Worm (Caenorhabditis elegans) whole organism, L4/young adult: Measurements from ENCODE around the gene T20B12.3.
A peak's percentile ranks its signal among the peaks of the same experiment; 100 is the strongest.

Experiments
- W03F9.2 ChIP-seq: fragments of 150-350 bp; optimal IDR thresholded peaks from 2 replicates; lab custom pipeline; 2014; ENCODE audit warnings: missing biosample characterization, missing genetic modification characterization
- dao-5 ChIP-seq: sonication (generic microtip); optimal IDR thresholded peaks from 2 replicates; lab custom pipeline; 2016; ENCODE audit warnings: missing genotype, missing genetic modification characterization, moderate library complexity, missing compliant biosample characterization
- him-1 ChIP-seq: sonication (generic microtip); optimal IDR thresholded peaks from 2 replicates; lab custom pipeline; 2016; ENCODE audit warnings: missing genotype, missing genetic modification reagents, missing genetic modification characterization, missing compliant biosample characterization

T20B12.3 gene

ce11 chrIII:7367012-7367760 lies 14.7 kb upstream of the T20B12.3 start, which contains the start of the genes T20B12.5 and T20B12.4:
Gene T20B12.5, minus strand, starts transcription at chrIII:7367112.
Gene T20B12.4, plus strand, starts transcription at chrIII:7367710.
- TF ChIP-seq W03F9.2 (tag; lab: Kevin White, UChicago) (no peak), him-1 (no peak), dao-5 (tag; lab: Kevin White, UChicago) (no peak)

DNA sequence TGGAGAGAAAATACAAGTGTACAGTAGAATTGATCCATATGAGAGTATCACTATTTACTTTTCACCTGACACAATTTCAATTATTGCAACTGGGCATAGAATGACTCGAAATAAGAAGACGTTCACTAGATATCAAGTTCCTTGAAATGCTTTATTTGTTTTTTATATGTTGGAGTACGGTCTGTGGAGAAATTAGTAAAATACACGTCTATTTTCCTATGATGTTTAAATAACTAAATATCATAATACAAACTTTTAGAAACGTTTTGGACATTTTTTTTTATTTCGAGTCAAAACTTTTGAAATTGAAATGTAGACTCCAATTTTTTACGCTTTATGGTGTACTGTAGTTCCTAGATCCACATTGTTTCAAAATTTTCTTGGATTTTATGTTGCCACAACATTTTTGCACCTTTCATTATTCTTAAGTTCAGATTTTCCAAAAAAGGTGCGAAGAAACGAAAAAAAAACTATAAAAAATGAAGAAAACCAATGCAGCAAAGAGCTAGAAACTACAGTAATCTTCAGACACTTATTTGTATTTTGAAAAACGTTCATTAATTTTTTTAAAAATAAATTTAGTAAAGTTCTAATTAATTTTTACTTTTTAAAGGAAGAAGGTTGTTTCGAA lies 12.4 kb upstream of the T20B12.3 start:
- no peak for TF ChIP-seq W03F9.2 (tag; lab: Kevin White, UChicago)
- no peak for TF ChIP-seq dao-5 (tag; lab: Kevin White, UChicago)
- no peak for TF ChIP-seq him-1

- no peak for TF ChIP-seq dao-5 (tag; lab: Kevin White, UChicago)
- TF ChIP-seq W03F9.2 (tag; lab: Kevin White, UChicago) = no peak
- TF ChIP-seq him-1 = no peak
These were observed 11.3 kb upstream of the T20B12.3 start for ce11 chrIII:7370569-7370968.

DNA sequence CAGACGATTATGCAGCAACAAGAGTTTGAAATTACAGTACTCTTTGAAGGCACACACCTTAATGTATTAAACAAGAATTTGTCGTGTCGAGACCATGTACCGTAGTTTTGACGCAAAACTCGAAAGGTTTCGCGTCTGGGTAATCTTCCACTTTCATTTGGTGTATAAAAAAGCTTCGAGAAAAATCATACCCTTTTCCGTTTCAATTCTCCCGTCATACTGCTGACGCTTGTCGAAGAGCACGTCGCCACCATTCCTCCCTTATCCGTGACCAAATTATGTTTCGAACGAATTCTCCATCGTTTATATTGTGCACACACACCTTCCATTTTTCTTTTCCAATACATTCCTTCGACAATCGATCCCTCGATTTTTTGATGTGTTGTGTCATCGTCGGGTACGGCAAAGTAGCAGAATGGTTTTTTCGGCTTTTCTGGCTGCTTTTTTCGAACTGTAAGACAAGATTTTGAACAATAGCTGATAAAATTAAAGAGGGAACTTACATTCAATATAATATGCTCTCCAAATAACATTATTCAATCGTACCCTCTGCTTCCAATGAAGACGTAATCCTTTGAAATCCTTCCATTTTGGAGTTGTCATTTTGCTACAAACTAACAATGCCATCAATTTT lies 8.0 kb upstream of the T20B12.3 start:
- TF ChIP-seq W03F9.2 (tag; lab: Kevin White, UChicago) (no peak), dao-5 (tag; lab: Kevin White, UChicago) (no peak), him-1 (no peak)

DNA sequence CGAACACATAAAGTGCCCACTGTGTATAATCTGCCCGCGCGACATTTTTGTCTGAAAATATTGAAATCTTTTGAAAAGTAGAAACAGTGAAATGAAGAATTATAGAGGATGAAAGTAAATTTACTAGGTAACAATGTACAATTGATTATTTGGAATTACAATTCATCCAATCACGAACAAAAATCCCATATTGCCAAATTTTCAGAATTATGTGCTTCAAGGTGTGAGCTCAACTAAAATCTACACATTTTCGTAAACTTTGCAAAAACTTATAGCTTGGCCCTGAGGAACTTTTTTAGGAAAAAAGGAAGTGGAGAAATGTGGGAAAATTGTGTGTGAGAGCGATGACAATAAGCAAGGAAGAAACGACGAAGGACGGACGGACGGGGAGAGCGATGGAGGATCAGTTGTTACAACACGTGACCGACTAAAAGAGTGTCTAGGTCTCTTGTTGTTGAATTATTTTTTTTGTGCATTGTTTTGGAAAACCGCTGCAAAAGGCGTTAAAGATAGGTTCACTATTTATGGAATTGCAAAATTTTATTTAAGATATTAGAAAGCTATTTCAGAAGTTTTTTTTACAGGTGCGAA lies 7.1 kb upstream of the T20B12.3 start, which contains the start of gene mml-1:
Gene mml-1 (minus strand): TSS at position 51 of the 591 bp plus-strand sequence.
- TF ChIP-seq W03F9.2 (tag; lab: Kevin White, UChicago) (no peak), dao-5 (tag; lab: Kevin White, UChicago) (no peak), him-1 (no peak)

DNA sequence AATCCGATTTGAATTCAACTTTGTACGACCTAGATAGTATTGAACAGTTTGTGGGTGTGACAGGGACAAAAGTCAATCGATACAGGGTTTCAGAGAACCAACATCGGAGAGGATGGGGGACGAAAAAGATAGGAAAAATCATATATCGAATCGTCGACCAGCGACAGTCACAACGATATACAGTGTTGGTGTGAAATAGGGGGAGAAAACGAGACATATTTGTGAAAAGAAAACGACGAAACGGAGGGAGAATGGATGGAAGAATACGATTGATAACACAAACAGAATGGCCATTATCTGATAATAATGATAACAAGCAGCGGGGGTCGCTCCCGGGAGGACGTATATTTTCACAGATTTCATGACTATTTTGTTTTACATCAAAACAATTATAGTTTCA lies 6.5 kb upstream of the T20B12.3 start:
- TF ChIP-seq dao-5 (tag; lab: Kevin White, UChicago) = no peak
- TF ChIP-seq W03F9.2 (tag; lab: Kevin White, UChicago) = no peak
- no peak for TF ChIP-seq him-1

DNA sequence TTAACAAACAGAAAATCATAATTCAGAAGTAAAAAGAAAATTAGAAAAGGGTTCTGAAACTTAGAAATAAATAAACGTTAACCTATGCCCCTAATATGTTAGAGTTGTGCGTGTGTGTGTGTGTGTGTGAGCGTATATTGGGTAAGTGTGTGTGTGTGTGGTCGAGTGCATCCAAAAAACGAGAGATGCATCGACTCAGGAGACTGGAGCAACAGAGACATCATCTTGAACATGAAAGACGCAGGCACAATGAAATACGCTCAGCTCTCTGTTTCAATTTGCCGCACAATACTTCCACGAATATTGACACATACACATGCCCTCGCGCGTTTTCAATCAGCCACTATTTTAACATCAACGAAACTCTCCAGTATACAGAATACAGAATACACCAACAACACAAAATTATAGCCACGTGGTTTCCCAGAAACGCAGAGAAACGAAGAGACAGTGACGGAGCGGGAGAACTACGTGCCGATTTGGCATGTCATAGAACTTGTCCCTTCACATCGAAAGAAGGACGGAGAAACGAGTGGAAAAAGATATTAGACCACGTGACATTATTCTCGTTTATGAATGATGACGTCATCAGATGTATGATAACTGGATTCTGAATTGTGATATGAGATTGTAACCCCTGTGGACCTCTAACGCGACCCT lies 5.6 kb upstream of the T20B12.3 start:
- TF ChIP-seq W03F9.2 (tag; lab: Kevin White, UChicago) (no peak), him-1 (no peak), dao-5 (tag; lab: Kevin White, UChicago) (no peak)

DNA sequence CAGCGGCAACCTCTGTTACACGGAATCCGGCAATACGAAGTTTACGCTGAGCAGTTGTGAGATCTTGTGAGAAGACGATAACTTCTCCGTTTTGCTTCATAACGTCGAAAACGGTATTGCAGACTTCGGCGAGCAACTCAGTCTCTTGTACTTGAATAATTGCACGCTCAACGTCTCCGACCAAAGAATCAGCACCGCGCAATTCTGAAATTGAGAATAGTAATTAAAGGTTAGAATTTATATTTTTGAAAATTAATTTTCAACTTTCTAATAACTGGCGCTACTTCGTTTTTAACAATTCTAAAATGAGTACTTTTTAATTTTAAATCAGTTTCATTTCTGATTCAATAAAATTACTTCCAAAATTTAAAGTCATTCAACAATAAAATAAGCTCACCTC lies 3.4 kb upstream of the T20B12.3 start:
- TF ChIP-seq dao-5 (tag; lab: Kevin White, UChicago) (no peak), W03F9.2 (tag; lab: Kevin White, UChicago) (no peak), him-1 (no peak)

DNA sequence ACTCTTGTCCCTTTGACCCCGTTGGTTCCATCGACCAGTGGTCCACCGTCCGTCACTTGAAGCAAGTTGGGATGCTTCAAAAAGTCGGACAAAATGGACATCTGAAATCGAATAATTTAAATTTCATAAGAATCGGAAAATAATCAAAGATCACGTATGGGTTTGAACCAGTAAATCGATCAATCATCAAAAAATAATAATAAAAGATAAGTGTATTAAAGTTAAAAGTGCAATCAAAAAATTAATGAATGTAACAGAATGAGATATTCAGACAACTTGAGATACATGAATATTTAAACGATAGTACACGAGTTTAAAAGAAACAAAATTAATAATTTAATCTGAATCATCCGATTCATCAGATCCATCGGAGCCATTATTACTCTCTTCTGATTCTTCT lies 3.0 kb upstream of the T20B12.3 start, which contains the start of gene T20B12.7:
Gene T20B12.7 (minus strand): TSS at position 101 of the 400 bp plus-strand sequence.
- no peak for TF ChIP-seq W03F9.2 (tag; lab: Kevin White, UChicago)
- TF ChIP-seq dao-5 (tag; lab: Kevin White, UChicago) = no peak
- TF ChIP-seq him-1 = no peak

- TF ChIP-seq dao-5 (tag; lab: Kevin White, UChicago) (no peak), W03F9.2 (tag; lab: Kevin White, UChicago) (no peak), him-1 (no peak)
These were observed 1.8 kb upstream of the T20B12.3 start for ce11 chrIII:7380120-7380519.

- TF ChIP-seq him-1 (no peak), W03F9.2 (tag; lab: Kevin White, UChicago) (no peak), dao-5 (tag; lab: Kevin White, UChicago) (no peak)
These were observed 1.8 kb downstream of the T20B12.3 start, which contains the start of gene tbp-1 for ce11 chrIII:7383733-7384132. Gene tbp-1, plus strand, starts transcription at chrIII:7384033.

ce11 chrIII:7385929-7386328 lies 4.0 kb downstream of the T20B12.3 start, which contains the start of gene trd-1:
Gene trd-1, plus strand, starts transcription at chrIII:7386229.
- TF ChIP-seq W03F9.2 (tag; lab: Kevin White, UChicago) (no peak), dao-5 (tag; lab: Kevin White, UChicago) (no peak), him-1 (no peak)

DNA sequence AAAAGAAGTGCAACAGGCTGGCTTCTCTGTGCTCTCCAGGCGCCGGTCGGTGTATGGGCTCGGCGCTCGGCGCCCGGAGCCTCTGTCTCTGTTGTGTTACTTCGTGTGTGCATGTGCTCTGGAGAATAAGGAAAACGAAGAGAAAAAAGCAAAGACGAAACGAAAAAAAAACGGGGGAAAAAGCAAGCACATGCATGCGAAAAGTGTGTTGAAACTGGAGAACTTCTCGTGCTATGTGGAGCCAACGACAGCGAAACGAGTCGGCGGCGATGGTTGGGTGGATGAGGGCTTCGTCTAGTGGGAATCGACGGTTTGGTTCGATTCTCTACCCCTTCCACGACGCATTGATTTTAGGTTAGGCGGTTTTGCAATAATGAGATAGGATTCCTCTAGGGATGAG lies 5.4 kb downstream of the T20B12.3 start:
- TF ChIP-seq him-1 = peak; percentile 88
- no peak for TF ChIP-seq W03F9.2 (tag; lab: Kevin White, UChicago)
- TF ChIP-seq dao-5 (tag; lab: Kevin White, UChicago) = no peak
